Worm (Caenorhabditis elegans) whole organism, L4 larva: ENCODE data around the gene fbxb-108.

Source experiments
- F44E2.7 ChIP-seq: fragments of 200-800 bp; sonication (Bioruptor generic); IDR thresholded peaks from 2 replicates; pipeline ENCODE4 v2.1.2; 2022; ENCODE audit warnings: missing genetic modification characterization, missing compliant biosample characterization
- daf-19 ChIP-seq: fragments of 200-800 bp; sonication (Bioruptor generic); conservative IDR thresholded peaks from 2 replicates; pipeline ENCODE4 v1.3.6; 2022; ENCODE audit warnings: missing genetic modification characterization, missing compliant biosample characterization
- dpl-1 ChIP-seq: fragments of 150-350 bp; optimal IDR thresholded peaks from 2 replicates; lab custom pipeline; 2014; ENCODE audit warnings: missing biosample characterization, missing genetic modification reagents, missing genetic modification characterization
- lin-13 ChIP-seq: fragments of 150-350 bp; optimal IDR thresholded peaks from 2 replicates; lab custom pipeline; 2014; ENCODE audit warnings: missing biosample characterization, missing genetic modification reagents, missing genetic modification characterization

DNA sequence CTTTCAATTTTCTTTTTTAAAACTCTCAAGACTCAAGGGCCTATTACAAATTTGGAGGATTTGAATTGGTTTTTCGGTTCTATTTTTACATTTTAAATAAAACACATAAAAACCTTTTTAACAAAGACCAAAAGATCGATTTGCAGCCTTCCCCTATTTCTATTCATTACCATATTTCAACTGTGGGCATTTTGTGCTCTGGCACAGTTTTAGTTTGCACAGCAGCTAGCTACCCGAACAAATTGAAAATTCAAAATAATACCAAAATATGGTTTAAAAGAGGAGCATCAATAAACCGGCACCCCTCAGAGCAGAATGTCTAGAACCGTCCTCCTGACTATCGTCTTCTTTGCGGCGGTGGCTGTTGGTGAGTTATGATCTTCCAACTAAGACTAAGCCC is 16.6 kb downstream of the fbxb-108 start, which contains the start of gene F08D12.2:
- TF ChIP-seq lin-13: no peak
- TF ChIP-seq dpl-1: no peak
- no peak for TF ChIP-seq F44E2.7 (GFP tag; lab: Robert Waterston, UW)
- no peak for TF ChIP-seq daf-19 (GFP tag; lab: Robert Waterston, UW)
